Worm (Caenorhabditis elegans): Measurements from ENCODE around the gene F37A8.2.

DNA sequence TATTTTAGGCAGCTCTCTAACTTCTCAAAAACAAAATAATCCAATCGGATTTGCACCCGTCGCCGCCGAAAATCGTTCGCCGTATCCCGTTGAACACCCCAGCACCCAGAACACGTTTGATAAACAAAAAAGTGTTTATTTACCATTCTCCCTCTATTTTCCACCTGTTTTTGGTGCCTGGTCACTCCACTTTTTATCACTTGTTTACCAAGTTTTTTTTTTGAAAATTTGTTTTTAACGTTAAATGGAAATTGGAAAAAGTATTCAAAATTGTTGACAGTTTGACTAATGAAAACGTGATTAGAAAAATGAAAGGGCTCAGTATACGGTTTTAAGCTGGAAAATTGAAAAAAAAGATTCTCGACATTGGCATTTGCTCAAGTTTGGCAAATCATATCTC is 43.7 kb upstream of the F37A8.2 start:
- TF ChIP-seq tag-97 (GFP tag; IDR thresholded peaks at IDR 0.05) (no peak), nhr-6 (tag; optimal IDR thresholded peaks at IDR 0.05) (no peak), sdz-12 (GFP tag; optimal IDR thresholded peaks at IDR 0.05) (no peak), R02D3.7 (tag; optimal IDR thresholded peaks at IDR 0.05) (no peak), ztf-11 (tag; optimal IDR thresholded peaks at IDR 0.05) (no peak), nhr-237 (tag; optimal IDR thresholded peaks at IDR 0.05) (no peak), mep-1 (tag; optimal IDR thresholded peaks at IDR 0.05) (no peak), nhr-77 (tag; optimal IDR thresholded peaks at IDR 0.05) (no peak), egl-43 (GFP tag; IDR thresholded peaks at IDR 0.05) (no peak), dve-1 (tag; optimal IDR thresholded peaks at IDR 0.05; ENCODE audit: insufficient read depth) (no peak), unc-62 (GFP tag; optimal IDR thresholded peaks at IDR 0.05 in 1 of 2) (no peak), unc-62 (tag; optimal IDR thresholded peaks at IDR 0.05) (no peak), daf-19 (GFP tag; conservative IDR thresholded peaks at IDR 0.05) (no peak), ZK546.5 (tag; optimal IDR thresholded peaks at IDR 0.05) (no peak)

All from whole organism, L4 larva.